Worm (Caenorhabditis elegans): Measurements from ENCODE around the gene F49E12.7.

DNA sequence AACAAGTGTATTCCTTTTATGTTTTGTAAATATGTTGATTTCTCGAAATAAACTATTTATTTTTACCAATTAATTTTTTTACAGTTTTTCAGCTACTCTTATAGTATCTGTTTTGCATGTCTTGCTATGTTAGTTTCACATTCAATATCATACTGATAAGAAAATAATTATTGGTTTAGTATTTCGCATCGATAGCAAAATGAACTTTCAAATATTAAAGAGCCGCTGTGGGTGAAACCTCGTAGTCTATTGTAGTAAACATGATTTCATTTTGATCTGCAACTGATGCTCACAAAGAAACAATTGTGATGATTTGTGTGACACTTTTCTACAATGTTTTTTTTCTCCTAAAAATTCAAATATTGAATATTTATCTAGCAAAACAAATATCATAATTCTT lies 3.7 kb downstream of the F49E12.7 start:
- TF ChIP-seq hnd-1 (tag; optimal IDR thresholded peaks at IDR 0.05) (no peak), tra-4 (tag; optimal IDR thresholded peaks at IDR 0.05) (no peak), hmbx-1 (tag; optimal IDR thresholded peaks at IDR 0.05) (no peak), hmg-4 (GFP tag; optimal IDR thresholded peaks at IDR 0.05) (no peak), flt-1 (GFP tag; IDR thresholded peaks at IDR 0.05) (no peak), aly-1 (tag; optimal IDR thresholded peaks at IDR 0.05) (no peak), tbx-11 (GFP tag; IDR thresholded peaks at IDR 0.05) (no peak), ama-1 (optimal IDR thresholded peaks at IDR 0.05) (no peak)

Measured in whole organism, early embryonic.